Worm (Caenorhabditis elegans) whole organism, young adult: ENCODE measurements around the gene chil-3.

Experiments
- C06A6.2 ChIP-seq: fragments of 200-800 bp; sonication (Bioruptor generic); conservative IDR thresholded peaks from 2 replicates; pipeline ENCODE4 v1.3.6; 2022; ENCODE audit warnings: missing genetic modification characterization, missing compliant biosample characterization
- D2030.7 ChIP-seq: fragments of 200-800 bp; sonication (Bioruptor generic); IDR thresholded peaks from 2 replicates; pipeline ENCODE4 v1.3.6; 2022; ENCODE audit warnings: missing genetic modification reagents, missing genetic modification characterization, missing compliant biosample characterization
- F10E7.11 ChIP-seq: sonication (generic microtip); optimal IDR thresholded peaks from 2 replicates; lab custom pipeline; 2017; ENCODE audit warnings: mild to moderate bottlenecking, missing genetic modification characterization, moderate library complexity, missing compliant biosample characterization
- F33H1.4 ChIP-seq: fragments of 200-800 bp; sonication (Bioruptor generic); IDR thresholded peaks from 2 replicates; pipeline ENCODE4 v1.3.6; 2022; ENCODE audit warnings: missing genetic modification reagents, missing genetic modification characterization, missing compliant biosample characterization
- F55B11.4 ChIP-seq: sonication (generic microtip); optimal IDR thresholded peaks from 2 replicates; lab custom pipeline; 2016; ENCODE audit warnings: missing compliant biosample characterization, missing genetic modification characterization, borderline replicate concordance; ENCODE audit not compliant: insufficient read depth
- F57A8.1 ChIP-seq: fragments of 200-800 bp; sonication (Bioruptor generic); optimal IDR thresholded peaks from 2 replicates; lab custom pipeline; 2018; ENCODE audit warnings: mild to moderate bottlenecking, missing genetic modification characterization, moderate library complexity, missing compliant biosample characterization
- F57C9.4 ChIP-seq: sonication (generic microtip); optimal IDR thresholded peaks from 2 replicates; lab custom pipeline; 2017; ENCODE audit warnings: mild to moderate bottlenecking, missing genetic modification characterization, missing compliant biosample characterization
- K12H6.12 ChIP-seq: fragments of 200-800 bp; sonication (Bioruptor generic); optimal IDR thresholded peaks from 2 replicates; lab custom pipeline; 2018; ENCODE audit warnings: mild to moderate bottlenecking, missing genetic modification characterization, missing compliant biosample characterization
- Y53F4B.3 ChIP-seq: fragments of 200-800 bp; sonication (Bioruptor generic); IDR thresholded peaks from 2 replicates; pipeline ENCODE4 v1.3.6; 2022; ENCODE audit warnings: missing genetic modification reagents, missing genetic modification characterization, missing compliant biosample characterization
- Y53G8AR.9 ChIP-seq: fragments of 200-800 bp; sonication (Bioruptor generic); conservative IDR thresholded peaks from 2 replicates; pipeline ENCODE4 v1.3.6; 2022; ENCODE audit warnings: missing genetic modification reagents, missing genetic modification characterization, missing compliant biosample characterization
- akir-1 ChIP-seq: fragments of 200-800 bp; sonication (Bioruptor generic); optimal IDR thresholded peaks from 2 replicates; lab custom pipeline; 2018; ENCODE audit warnings: mild to moderate bottlenecking, missing genetic modification characterization, moderate library complexity, missing compliant biosample characterization
- aptf-2 ChIP-seq: fragments of 200-800 bp; sonication (Bioruptor generic); conservative IDR thresholded peaks from 2 replicates; pipeline ENCODE4 v1.3.6; 2022; ENCODE audit warnings: missing genetic modification reagents, missing genetic modification characterization, missing compliant biosample characterization
- attf-3 ChIP-seq: fragments of 200-800 bp; sonication (Bioruptor generic); conservative IDR thresholded peaks from 2 replicates; pipeline ENCODE4 v1.3.6; 2022; ENCODE audit warnings: missing genetic modification reagents, missing genetic modification characterization, missing compliant biosample characterization
- attf-6 ChIP-seq: fragments of 200-800 bp; sonication (Bioruptor generic); IDR thresholded peaks from 2 replicates; pipeline ENCODE4 v1.3.6; 2022; ENCODE audit warnings: missing genetic modification reagents, missing genetic modification characterization, missing compliant biosample characterization
- bed-1 ChIP-seq: fragments of 200-800 bp; sonication (Bioruptor generic); IDR thresholded peaks from 2 replicates; pipeline ENCODE4 v1.3.6; 2022; ENCODE audit warnings: missing genetic modification reagents, missing genetic modification characterization, missing compliant biosample characterization
- bed-2 ChIP-seq: fragments of 200-800 bp; sonication (Bioruptor generic); IDR thresholded peaks from 2 replicates; pipeline ENCODE4 v1.3.6; 2022; ENCODE audit warnings: missing genetic modification reagents, missing genetic modification characterization, missing compliant biosample characterization
- ceh-91 ChIP-seq: fragments of 200-800 bp; sonication (Bioruptor generic); IDR thresholded peaks from 2 replicates; pipeline ENCODE4 v1.3.6; 2022; ENCODE audit warnings: missing genetic modification reagents, missing genetic modification characterization, missing compliant biosample characterization
- dox-1 ChIP-seq: fragments of 200-800 bp; sonication (Bioruptor generic); IDR thresholded peaks from 2 replicates; pipeline ENCODE4 v1.3.6; 2022; ENCODE audit warnings: missing genetic modification reagents, missing genetic modification characterization, missing compliant biosample characterization
- egrh-3 ChIP-seq: fragments of 200-800 bp; sonication (Bioruptor generic); IDR thresholded peaks from 2 replicates; pipeline ENCODE4 v1.3.6; 2022; ENCODE audit warnings: missing genetic modification reagents, missing genetic modification characterization, missing compliant biosample characterization
- ets-4 ChIP-seq: fragments of 200-800 bp; sonication (Bioruptor generic); optimal IDR thresholded peaks from 2 replicates; lab custom pipeline; 2018; ENCODE audit warnings: mild to moderate bottlenecking, missing genetic modification characterization, missing compliant biosample characterization
- gei-17 ChIP-seq: fragments of 200-800 bp; sonication (Bioruptor generic); optimal IDR thresholded peaks from 2 replicates; lab custom pipeline; 2018; ENCODE audit warnings: mild to moderate bottlenecking, missing genetic modification characterization, missing compliant biosample characterization
- hlh-12 ChIP-seq: sonication (generic microtip); optimal IDR thresholded peaks from 2 replicates; lab custom pipeline; 2016; ENCODE audit warnings: missing genetic modification characterization, missing compliant biosample characterization
- hrde-1 ChIP-seq: sonication (generic microtip); optimal IDR thresholded peaks from 2 replicates; lab custom pipeline; 2016; ENCODE audit warnings: missing genetic modification characterization, mild to moderate bottlenecking, missing compliant biosample characterization, moderate library complexity, missing genotype, missing genetic modification reagents, borderline replicate concordance
- lag-1 ChIP-seq: fragments of 200-800 bp; sonication (Bioruptor generic); IDR thresholded peaks from 2 replicates; pipeline ENCODE4 v1.3.6; 2022; ENCODE audit warnings: missing genetic modification reagents, missing genetic modification characterization, missing compliant biosample characterization
- lin-26 ChIP-seq: fragments of 200-800 bp; sonication (Bioruptor generic); IDR thresholded peaks from 2 replicates; pipeline ENCODE4 v1.3.6; 2022; ENCODE audit warnings: missing genetic modification reagents, missing genetic modification characterization, missing compliant biosample characterization
- lin-35 ChIP-seq, 3 experiments: fragments of 150-350 bp in 2 of 3; sonication (generic microtip) in 1 of 3; optimal IDR thresholded peaks; 2 replicates each; lab custom pipeline; 2014 to 2018; ENCODE audit warnings: missing biosample characterization in 3 of 3, missing genetic modification characterization in 3 of 3, missing genetic modification reagents in 3 of 3
- lir-1 ChIP-seq: fragments of 200-800 bp; sonication (Bioruptor generic); conservative IDR thresholded peaks from 2 replicates; pipeline ENCODE4 v1.3.6; 2022; ENCODE audit warnings: missing genetic modification reagents, missing genetic modification characterization, missing compliant biosample characterization
- lsl-1 ChIP-seq: fragments of 200-800 bp; sonication (Bioruptor generic); optimal IDR thresholded peaks from 2 replicates; lab custom pipeline; 2018; ENCODE audit warnings: mild to moderate bottlenecking, missing genetic modification characterization, moderate library complexity, missing compliant biosample characterization
- lsy-27 ChIP-seq: sonication (generic microtip); optimal IDR thresholded peaks from 2 replicates; lab custom pipeline; 2017; ENCODE audit warnings: missing genetic modification characterization, mild to moderate bottlenecking, missing compliant biosample characterization, antibody characterized with exemption, missing genotype, borderline replicate concordance; ENCODE audit not compliant: insufficient read depth
- madf-10 ChIP-seq: sonication (generic microtip); optimal IDR thresholded peaks from 2 replicates; lab custom pipeline; 2016; ENCODE audit warnings: mild to moderate bottlenecking, missing genetic modification characterization, missing compliant biosample characterization
- madf-6 ChIP-seq: fragments of 200-800 bp; sonication (Bioruptor generic); IDR thresholded peaks from 2 replicates; pipeline ENCODE4 v1.3.6; 2022; ENCODE audit warnings: missing genetic modification reagents, missing genetic modification characterization, missing compliant biosample characterization
- madf-8 ChIP-seq: fragments of 200-800 bp; sonication (Bioruptor generic); conservative IDR thresholded peaks from 2 replicates; pipeline ENCODE4 v1.3.6; 2022; ENCODE audit warnings: missing genetic modification reagents, missing genetic modification characterization, missing compliant biosample characterization
- nhr-90 ChIP-seq: sonication (generic microtip); optimal IDR thresholded peaks from 2 replicates; lab custom pipeline; 2016; ENCODE audit warnings: missing genotype, mild to moderate bottlenecking, missing genetic modification characterization, missing compliant biosample characterization
- pbrm-1 ChIP-seq: fragments of 200-800 bp; sonication (Bioruptor generic); IDR thresholded peaks from 2 replicates; pipeline ENCODE4 v1.3.6; 2022; ENCODE audit warnings: missing genetic modification reagents, missing genetic modification characterization, missing compliant biosample characterization
- rpc-1 ChIP-seq, 2 experiments: fragments of 150-350 bp in 1 of 2; sonication (generic microtip) in 1 of 2; optimal IDR thresholded peaks; 2 replicates each; lab custom pipeline; 2014 to 2018; ENCODE audit warnings: missing biosample characterization in 1 of 2, missing genetic modification characterization in 1 of 2, missing genetic modification reagents in 1 of 2, missing genotype in 1 of 2
- sea-2 ChIP-seq: fragments of 200-800 bp; sonication (Bioruptor generic); IDR thresholded peaks from 2 replicates; pipeline ENCODE4 v1.3.6; 2022; ENCODE audit warnings: missing genetic modification characterization, missing compliant biosample characterization
- tbp1 ChIP-seq: fragments of 200-800 bp; sonication (Bioruptor generic); optimal IDR thresholded peaks from 2 replicates; lab custom pipeline; 2018; ENCODE audit warnings: mild to moderate bottlenecking, missing genetic modification characterization, missing compliant biosample characterization
- xnd-1 ChIP-seq: sonication (generic microtip); optimal IDR thresholded peaks from 2 replicates; lab custom pipeline; 2016; ENCODE audit warnings: missing genotype, missing genetic modification reagents, missing genetic modification characterization, missing compliant biosample characterization
- ztf-28 ChIP-seq: fragments of 200-800 bp; sonication (Bioruptor generic); IDR thresholded peaks from 2 replicates; pipeline ENCODE4 v1.3.6; 2022; ENCODE audit warnings: missing genetic modification reagents, missing genetic modification characterization, missing compliant biosample characterization

The chil-3 gene

ce11 chrII:9861394-9861793 lies at the start of gene chil-3:
Gene chil-3, minus strand, starts transcription at chrII:9861494.
- TF ChIP-seq Y53F4B.3 (GFP tag; lab: Robert Waterston, UW) = no peak
- TF ChIP-seq F10E7.11 (tag; lab: Kevin White, UChicago) = no peak
- no peak for TF ChIP-seq C06A6.2 (GFP tag; lab: Robert Waterston, UW)
- TF ChIP-seq bed-1 (GFP tag; lab: Robert Waterston, UW) = no peak
- TF ChIP-seq Y53G8AR.9 (GFP tag; lab: Robert Waterston, UW) = no peak
- TF ChIP-seq pbrm-1 = no peak

ce11 chrII:9904459-9904858 lies 43.2 kb upstream of the chil-3 start:
- TF ChIP-seq egrh-3 (GFP tag; lab: Robert Waterston, UW) = no peak
- TF ChIP-seq lsy-27 (tag; lab: Kevin White, UChicago) = no peak
- TF ChIP-seq ets-4 (GFP tag; lab: Kevin White, UChicago) = no peak
- TF ChIP-seq F57A8.1 (GFP tag; lab: Kevin White, UChicago) = no peak
- no peak for TF ChIP-seq F57C9.4 (tag; lab: Kevin White, UChicago)
- no peak for TF ChIP-seq xnd-1 (tag; lab: Kevin White, UChicago)
- TF ChIP-seq gei-17 = no peak
- TF ChIP-seq attf-3 (GFP tag; lab: Robert Waterston, UW) = no peak
- no peak for TF ChIP-seq attf-6 (GFP tag; lab: Robert Waterston, UW)
- no peak for TF ChIP-seq madf-6
- TF ChIP-seq, all 124 proteins: peak for 0

DNA sequence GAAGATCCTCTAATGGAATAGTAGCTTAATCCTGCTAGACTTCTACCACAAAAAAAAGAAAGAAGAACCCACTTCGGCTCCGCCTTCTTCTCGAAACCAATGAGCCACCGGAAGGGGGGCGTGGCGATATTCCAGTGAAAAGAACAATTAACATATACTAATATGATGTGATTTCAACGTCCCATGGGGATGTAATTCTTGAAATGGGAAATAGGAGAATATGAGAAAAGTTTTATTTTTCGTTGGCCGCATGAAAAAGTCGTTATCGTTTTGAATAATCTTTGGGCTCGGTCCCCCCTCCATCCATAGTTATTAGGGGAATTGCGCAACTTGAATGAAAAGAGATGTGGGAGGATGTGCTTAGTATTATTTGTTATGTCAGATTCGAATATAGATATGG lies 39.0 kb upstream of the chil-3 start, which contains the start of gene unc-4:
unc-4 (minus strand) TSS at position 101 of the 400 bp plus-strand sequence.
- no peak for TF ChIP-seq ztf-28
- TF ChIP-seq K12H6.12 (tag; lab: Kevin White, UChicago) = no peak
- no peak for TF ChIP-seq lir-1
- no peak for TF ChIP-seq dox-1 (GFP tag; lab: Robert Waterston, UW)
- TF ChIP-seq sea-2 (GFP tag; lab: Robert Waterston, UW) = no peak
- no peak for TF ChIP-seq lag-1 (GFP tag; lab: Robert Waterston, UW)
- no peak for TF ChIP-seq madf-10
- TF ChIP-seq F57C9.4 (tag; lab: Kevin White, UChicago) = no peak
- TF ChIP-seq bed-1 (GFP tag; lab: Robert Waterston, UW) = no peak
- no peak for TF ChIP-seq lin-35 (GFP tag; optimal IDR thresholded peaks at IDR 0.05; lab: Kevin White, UChicago)
- TF ChIP-seq madf-8 (GFP tag; lab: Robert Waterston, UW) = no peak
- TF ChIP-seq F10E7.11 (tag; lab: Kevin White, UChicago) = no peak
- no peak for TF ChIP-seq F33H1.4 (GFP tag; lab: Robert Waterston, UW)
- TF ChIP-seq aptf-2 (GFP tag; lab: Robert Waterston, UW) = no peak
- TF ChIP-seq tbp1 (GFP tag; lab: Kevin White, UChicago) = no peak
- no peak for TF ChIP-seq F55B11.4 (tag; lab: Kevin White, UChicago)

DNA sequence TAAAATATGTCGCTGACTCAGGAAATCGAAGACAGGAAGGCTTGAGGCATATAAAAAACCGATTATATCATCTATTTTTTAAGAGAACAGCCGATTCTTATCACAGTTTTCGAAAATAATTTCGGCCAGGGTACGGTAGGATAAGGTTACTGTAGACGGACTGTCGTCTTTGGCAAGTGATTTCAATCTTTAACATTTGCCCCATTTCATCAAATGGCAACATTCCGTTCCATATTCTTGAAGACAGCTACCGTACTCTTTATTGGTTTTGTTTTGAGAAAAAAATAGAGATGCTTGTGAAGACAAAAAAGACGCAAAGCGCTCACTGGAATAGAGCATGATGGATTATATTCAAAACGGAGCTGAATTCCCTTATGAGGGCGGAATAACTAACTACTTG lies 37.5 kb upstream of the chil-3 start:
- TF ChIP-seq lin-26 (GFP tag; lab: Robert Waterston, UW) = no peak
- TF ChIP-seq D2030.7 (GFP tag; lab: Robert Waterston, UW) = no peak
- no peak for TF ChIP-seq rpc-1 (optimal IDR thresholded peaks at IDR 0.05; lab: Kevin White, UChicago)
- TF ChIP-seq rpc-1 (tag; optimal IDR thresholded peaks at IDR 0.05; lab: Kevin White, UChicago) = no peak
- TF ChIP-seq nhr-90 = no peak
- TF ChIP-seq hrde-1 (tag; lab: Kevin White, UChicago) = no peak
- TF ChIP-seq bed-2 (GFP tag; lab: Robert Waterston, UW) = no peak
- TF ChIP-seq akir-1 = no peak
- no peak for TF ChIP-seq ceh-91 (GFP tag; lab: Robert Waterston, UW)
- no peak for TF ChIP-seq lsl-1 (GFP tag; lab: Kevin White, UChicago)
- TF ChIP-seq F55B11.4 (tag; lab: Kevin White, UChicago) = no peak
- no peak for TF ChIP-seq hlh-12 (tag; lab: Kevin White, UChicago)
